Fruit fly (Drosophila melanogaster): ENCODE results near the gene CG18294.

CG18294 gene

dm6 chr3L:19446394-19447349 is 28.7 kb downstream of the CG18294 start, which contains the start of the genes CG33062 and Chd3 (continued):
- no peak for TF ChIP-seq CG17612 (GFP tag; IDR thresholded peaks at IDR 0.05)
- TF ChIP-seq YL-1 (GFP tag; optimal IDR thresholded peaks at IDR 0.05), result peak; percentile 2
- TF ChIP-seq CG14441 (GFP tag; IDR thresholded peaks at IDR 0.05), result 0 out of 2 replicates have a peak, but pooled peaks have one; percentile 14
- TF ChIP-seq Xrp1 (GFP tag; IDR thresholded peaks at IDR 0.05), result no peak
- no peak for TF ChIP-seq Atf-2 (GFP tag; optimal IDR thresholded peaks at IDR 0.05)
- TF ChIP-seq CG15073 (GFP tag; optimal IDR thresholded peaks at IDR 0.05), result no peak
- no peak for TF ChIP-seq h (optimal IDR thresholded peaks at IDR 0.05)
- peak; percentile 61; the same call in 3 of the 4 replicates for TF ChIP-seq Dll (GFP tag; IDR thresholded peaks at IDR 0.05; ENCODE audit: partially characterized antibody)
- peak; percentile 54; the same call in 1 of the 2 replicates for TF ChIP-seq Scr (GFP tag; IDR thresholded peaks at IDR 0.05; ENCODE audit: partially characterized antibody)
- TF ChIP-seq BEAF-32 (GFP tag; optimal IDR thresholded peaks at IDR 0.05), result peak; percentile 70
- TF ChIP-seq chn (GFP tag; optimal IDR thresholded peaks at IDR 0.05), result no peak
- 0 out of 2 replicates have a peak, but pooled peaks have one; percentile 22 for TF ChIP-seq Bgb (GFP tag; IDR thresholded peaks at IDR 0.05; ENCODE audit: partially characterized antibody)
- no peak for TF ChIP-seq stc (GFP tag; IDR thresholded peaks at IDR 0.05)
- TF ChIP-seq CG13624 (GFP tag; optimal IDR thresholded peaks at IDR 0.05), result no peak
- TF ChIP-seq CG15011 (GFP tag; optimal IDR thresholded peaks at IDR 0.05), result no peak
- TF ChIP-seq Xbp1 (GFP tag; optimal IDR thresholded peaks at IDR 0.05), result peak; percentile 24
- peak; percentile 35; the same call in 2 of the 4 replicates for TF ChIP-seq Gug (GFP tag; IDR thresholded peaks at IDR 0.05)
- TF ChIP-seq zf30C (GFP tag; optimal IDR thresholded peaks at IDR 0.05), result peak; percentile 2
- TF ChIP-seq Nf-YA (GFP tag; IDR thresholded peaks at IDR 0.05), result no peak
- TF ChIP-seq CG15696 (tag; optimal IDR thresholded peaks at IDR 0.05), result peak; percentile 29
- peak; percentile 36 for TF ChIP-seq CG11504 (tag; optimal IDR thresholded peaks at IDR 0.05)
- TF ChIP-seq hb (GFP tag; IDR thresholded peaks at IDR 0.05; ENCODE audit: partially characterized antibody), result no peak
- TF ChIP-seq kay (GFP tag; optimal IDR thresholded peaks at IDR 0.05), result no peak
- TF ChIP-seq H2.0 (GFP tag; IDR thresholded peaks at IDR 0.05), result no peak
- TF ChIP-seq CG6272 (GFP tag; IDR thresholded peaks at IDR 0.05), result peak; percentile 55
- no peak for TF ChIP-seq fd102C (GFP tag; optimal IDR thresholded peaks at IDR 0.05)
- TF ChIP-seq eyg (GFP tag; optimal IDR thresholded peaks at IDR 0.05), result no peak
- no peak for TF ChIP-seq D19B (GFP tag; optimal IDR thresholded peaks at IDR 0.05)
- no peak for TF ChIP-seq abd-A (tag; optimal IDR thresholded peaks at IDR 0.05)
- no peak for TF ChIP-seq her (GFP tag; optimal IDR thresholded peaks at IDR 0.05)
- no peak for TF ChIP-seq bowl (GFP tag; IDR thresholded peaks at IDR 0.05)
- TF ChIP-seq pzg (GFP tag; optimal IDR thresholded peaks at IDR 0.05), result no peak
- no peak for TF ChIP-seq aop (GFP tag; IDR thresholded peaks at IDR 0.05)
- TF ChIP-seq CG18599 (GFP tag; optimal IDR thresholded peaks at IDR 0.05), result no peak
- TF ChIP-seq chif (GFP tag; optimal IDR thresholded peaks at IDR 0.05), result no peak
- TF ChIP-seq fd3F (GFP tag; optimal IDR thresholded peaks at IDR 0.05), result no peak
- TF ChIP-seq twi (tag; optimal IDR thresholded peaks at IDR 0.05), result no peak
- TF ChIP-seq CG13775 (GFP tag; optimal IDR thresholded peaks at IDR 0.05), result peak; percentile 56
- no peak for TF ChIP-seq CG12219 (GFP tag; optimal IDR thresholded peaks at IDR 0.05)
- no peak for TF ChIP-seq nau (GFP tag; optimal IDR thresholded peaks at IDR 0.05)
- TF ChIP-seq CG10209 (GFP tag; optimal IDR thresholded peaks at IDR 0.05), result peak; percentile 31
- TF ChIP-seq CG4820 (GFP tag; optimal IDR thresholded peaks at IDR 0.05), result no peak
- no peak for TF ChIP-seq ftz-f1 (GFP tag; optimal IDR thresholded peaks at IDR 0.05)
- no peak for TF ChIP-seq CG15601 (tag; optimal IDR thresholded peaks at IDR 0.05)
- no peak for TF ChIP-seq Nf-YC (tag; optimal IDR thresholded peaks at IDR 0.05)
- TF ChIP-seq Myb (GFP tag; optimal IDR thresholded peaks at IDR 0.05), result no peak
- no peak for TF ChIP-seq scrt (GFP tag; optimal IDR thresholded peaks at IDR 0.05)
- no peak for TF ChIP-seq odd (GFP tag; optimal IDR thresholded peaks at IDR 0.05)

Data from whole organism, embryonic.